Worm (Caenorhabditis elegans) whole organism, mixed stage, embryonic: ENCODE results near the gene lgc-48.

Source experiments
- bed-3 ChIP-seq: fragments of 200-800 bp; sonication (Bioruptor generic); optimal IDR thresholded peaks from 3 replicates; lab custom pipeline; 2018; ENCODE audit warnings: mild to moderate bottlenecking, missing genetic modification characterization, moderate library complexity, missing compliant biosample characterization
- elt-3 ChIP-seq: fragments of 150-350 bp; optimal IDR thresholded peaks from 2 replicates; lab custom pipeline; 2014; ENCODE audit warnings: missing biosample characterization, missing genetic modification characterization
- lin-13 ChIP-seq: fragments of 150-350 bp; optimal IDR thresholded peaks from 2 replicates; lab custom pipeline; 2014; ENCODE audit warnings: missing biosample characterization, missing genetic modification characterization
- mep-1 ChIP-seq: fragments of 150-350 bp; optimal IDR thresholded peaks from 2 replicates; lab custom pipeline; 2017; ENCODE audit warnings: missing biosample characterization, missing genetic modification reagents, missing genetic modification characterization, inconsistent platforms
- nhr-12 ChIP-seq: fragments of 150-350 bp; optimal IDR thresholded peaks from 2 replicates; lab custom pipeline; 2014; ENCODE audit warnings: missing biosample characterization, missing genetic modification characterization
- nhr-28 ChIP-seq: fragments of 150-350 bp; optimal IDR thresholded peaks from 2 replicates; lab custom pipeline; 2014; ENCODE audit warnings: missing biosample characterization, missing genetic modification characterization
- pha-4 ChIP-seq: fragments of 150-350 bp; optimal IDR thresholded peaks from 2 replicates; lab custom pipeline; 2018; ENCODE audit warnings: missing biosample characterization, missing genetic modification reagents, missing genetic modification characterization
- snpc-4 ChIP-seq: fragments of 150-350 bp; optimal IDR thresholded peaks from 2 replicates; lab custom pipeline; 2014; ENCODE audit warnings: missing biosample characterization, missing genetic modification characterization
- sptf-1 ChIP-seq: sonication (generic microtip); optimal IDR thresholded peaks from 2 replicates; lab custom pipeline; 2017; ENCODE audit warnings: mild to moderate bottlenecking, missing genetic modification characterization, moderate library complexity, missing compliant biosample characterization
- unc-120 ChIP-seq: sonication (generic microtip); optimal IDR thresholded peaks from 2 replicates; lab custom pipeline; 2017; ENCODE audit warnings: missing genetic modification characterization, missing compliant biosample characterization; ENCODE audit not compliant: poor library complexity, severe bottlenecking
- unc-39 ChIP-seq: fragments of 150-350 bp; optimal IDR thresholded peaks from 2 replicates; lab custom pipeline; 2014; ENCODE audit warnings: missing biosample characterization, missing genetic modification characterization
- unc-62 ChIP-seq: fragments of 150-350 bp; optimal IDR thresholded peaks from 2 replicates; lab custom pipeline; 2014; ENCODE audit warnings: missing biosample characterization, missing genetic modification reagents, missing genetic modification characterization
- zip-8 ChIP-seq: fragments of 150-350 bp; optimal IDR thresholded peaks from 2 replicates; lab custom pipeline; 2014; ENCODE audit warnings: missing biosample characterization, missing genetic modification characterization
- ztf-11 ChIP-seq: fragments of 150-350 bp; optimal IDR thresholded peaks from 2 replicates; lab custom pipeline; 2014; ENCODE audit warnings: missing biosample characterization, missing genetic modification characterization

ce11 chrV:13389454-13389853 is 49.4 kb downstream of the lgc-48 start:
- no peak for TF ChIP-seq pha-4 (tag; lab: Kevin White, UChicago)
- TF ChIP-seq ztf-11: no peak
- no peak for TF ChIP-seq unc-62 (GFP tag; lab: Kevin White, UChicago)
- TF ChIP-seq unc-120: no peak
- TF ChIP-seq nhr-12 (tag; lab: Kevin White, UChicago): no peak
- TF ChIP-seq zip-8 (tag; lab: Kevin White, UChicago): no peak
- no peak for TF ChIP-seq elt-3 (tag; lab: Kevin White, UChicago)
- TF ChIP-seq mep-1 (tag; lab: Kevin White, UChicago): no peak
- TF ChIP-seq sptf-1 (tag; lab: Kevin White, UChicago): no peak
- TF ChIP-seq lin-13 (tag; lab: Kevin White, UChicago): no peak
- no peak for TF ChIP-seq snpc-4 (tag; lab: Kevin White, UChicago)
- no peak for TF ChIP-seq nhr-28 (tag; lab: Kevin White, UChicago)
- TF ChIP-seq bed-3 (GFP tag; lab: Kevin White, UChicago): no peak
- no peak for TF ChIP-seq unc-39 (tag; lab: Kevin White, UChicago)
